Fruit fly (Drosophila melanogaster): Measurements from ENCODE around the gene CG3999.

DNA sequence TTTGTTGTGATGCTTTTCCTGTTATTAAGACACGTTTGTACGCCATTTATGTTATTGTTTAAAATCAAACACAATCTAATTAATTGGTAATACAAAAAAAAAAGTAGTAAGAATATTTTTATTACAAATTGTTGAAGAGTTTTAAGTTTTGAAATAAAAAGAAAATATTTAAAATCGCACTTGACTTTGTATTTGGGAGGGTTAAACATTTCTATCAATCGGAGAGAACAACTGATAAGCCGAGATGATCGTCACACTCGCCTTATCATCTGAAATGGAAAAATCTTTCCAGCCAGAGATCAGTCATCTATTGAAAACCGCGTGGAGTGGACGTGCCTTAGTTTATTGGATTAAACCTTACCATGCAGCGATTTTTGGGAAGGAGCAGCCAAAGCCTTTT is at the start of gene CG3999:
- TF ChIP-seq CG8478 (optimal IDR thresholded peaks at IDR 0.05) (no peak), CTCF (optimal IDR thresholded peaks at IDR 0.05) (no peak)

Data from S2 (cell line).